Fruit fly (Drosophila melanogaster) whole organism, embryonic: ENCODE results near the gene Ccp84Ad.

ENCODE experiments used
- Atf-2 ChIP-seq: fragments of 200-800 bp; sonication (Bioruptor generic); optimal IDR thresholded peaks from 2 replicates; lab custom pipeline; 2016; ENCODE audit warnings: missing biosample characterization, missing genetic modification characterization
- Atf6 ChIP-seq: fragments of 200-800 bp; sonication (Bioruptor generic); IDR thresholded peaks from 2 replicates; pipeline ENCODE4 v1.3.6; 2022; ENCODE audit warnings: missing biosample characterization, missing genetic modification characterization
- BEAF-32 ChIP-seq: fragments of 200-800 bp; sonication (Bioruptor generic); optimal IDR thresholded peaks from 3 replicates; lab custom pipeline; 2017; ENCODE audit warnings: missing biosample characterization, missing genetic modification characterization, mild to moderate bottlenecking, moderate library complexity, missing genetic modification reagents
- CG10366 ChIP-seq: fragments of 200-800 bp; sonication (Bioruptor generic); IDR thresholded peaks from 2 replicates; pipeline ENCODE4 v1.3.6; 2022; ENCODE audit warnings: missing biosample characterization, missing genetic modification characterization
- CG11085 ChIP-seq: fragments of 200-800 bp; sonication (Bioruptor generic); IDR thresholded peaks from 2 replicates; pipeline ENCODE4 v1.3.6; 2022; ENCODE audit warnings: missing biosample characterization, missing genetic modification characterization
- CG11398 ChIP-seq: fragments of 200-800 bp; sonication (Bioruptor generic); optimal IDR thresholded peaks from 2 replicates; lab custom pipeline; 2016; ENCODE audit warnings: missing biosample characterization, missing genetic modification characterization
- CG11456 ChIP-seq: fragments of 200-800 bp; sonication (Bioruptor generic); IDR thresholded peaks from 3 replicates; pipeline ENCODE4 v1.3.6; 2022; ENCODE audit warnings: missing biosample characterization, missing genetic modification characterization
- CG13624 ChIP-seq: fragments of 200-800 bp; sonication (Bioruptor generic); optimal IDR thresholded peaks from 2 replicates; lab custom pipeline; 2016; ENCODE audit warnings: missing biosample characterization, missing genetic modification characterization
- CG1529 ChIP-seq: fragments of 200-800 bp; sonication (Bioruptor generic); optimal IDR thresholded peaks from 3 replicates; lab custom pipeline; 2018; ENCODE audit warnings: missing biosample characterization, missing genetic modification characterization
- CG15479 ChIP-seq: fragments of 200-800 bp; sonication (Bioruptor generic); optimal IDR thresholded peaks from 3 replicates; lab custom pipeline; 2019; ENCODE audit warnings: missing biosample characterization, mild to moderate bottlenecking, missing genetic modification characterization, moderate library complexity
- CG16813 ChIP-seq: fragments of 200-800 bp; sonication (Bioruptor generic); IDR thresholded peaks from 3 replicates; pipeline ENCODE4 v1.3.6; 2022; ENCODE audit warnings: missing biosample characterization, missing genetic modification characterization; ENCODE audit not compliant: partially characterized antibody
- CG17361 ChIP-seq: fragments of 200-800 bp; sonication (Bioruptor generic); IDR thresholded peaks from 3 replicates; pipeline ENCODE4 v1.3.6; 2022; ENCODE audit warnings: missing biosample characterization, missing genetic modification characterization
- CG1832 ChIP-seq: fragments of 200-800 bp; sonication (Bioruptor generic); optimal IDR thresholded peaks from 2 replicates; lab custom pipeline; 2017; ENCODE audit warnings: missing biosample characterization, mild to moderate bottlenecking, missing genetic modification characterization, inconsistent platforms
- CG31441 ChIP-seq: fragments of 200-800 bp; sonication (Bioruptor generic); IDR thresholded peaks from 2 replicates; pipeline ENCODE4 v1.3.6; 2022; ENCODE audit warnings: missing biosample characterization, missing genetic modification characterization
- CG32767 ChIP-seq: fragments of 200-800 bp; sonication (Bioruptor generic); IDR thresholded peaks from 2 replicates; pipeline ENCODE4 v1.3.6; 2022; ENCODE audit warnings: missing biosample characterization, missing genetic modification characterization
- CG33213 ChIP-seq: fragments of 200-800 bp; sonication (Bioruptor generic); optimal IDR thresholded peaks from 3 replicates; lab custom pipeline; 2016; ENCODE audit warnings: missing biosample characterization, missing genetic modification characterization
- CG34422 ChIP-seq: fragments of 200-800 bp; sonication (Bioruptor generic); IDR thresholded peaks from 3 replicates; pipeline ENCODE4 v1.3.6; 2022; ENCODE audit warnings: missing biosample characterization, missing genetic modification characterization
- CG3847 ChIP-seq: fragments of 200-800 bp; sonication (Bioruptor generic); IDR thresholded peaks from 2 replicates; pipeline ENCODE4 v1.3.6; 2022; ENCODE audit warnings: missing biosample characterization, missing genetic modification characterization
- CG7963 ChIP-seq: fragments of 200-800 bp; sonication (Bioruptor generic); IDR thresholded peaks from 3 replicates; pipeline ENCODE4 v1.3.6; 2022; ENCODE audit warnings: missing biosample characterization, missing genetic modification characterization; ENCODE audit not compliant: partially characterized antibody
- CoRest ChIP-seq: fragments of 200-800 bp; sonication (Bioruptor generic); optimal IDR thresholded peaks from 3 replicates; lab custom pipeline; 2018; ENCODE audit warnings: missing biosample characterization, mild to moderate bottlenecking, missing genetic modification characterization, moderate library complexity
- D19A ChIP-seq: fragments of 200-800 bp; optimal IDR thresholded peaks from 3 replicates; lab custom pipeline; 2019; ENCODE audit warnings: missing biosample characterization, mild to moderate bottlenecking, missing genetic modification characterization, moderate library complexity
- Deaf1 ChIP-seq: fragments of 200-800 bp; optimal IDR thresholded peaks from 3 replicates; lab custom pipeline; 2019; ENCODE audit warnings: missing biosample characterization, mild to moderate bottlenecking, missing genetic modification characterization, moderate library complexity
- Elba2 ChIP-seq: fragments of 200-800 bp; sonication (Bioruptor generic); optimal IDR thresholded peaks from 3 replicates; lab custom pipeline; 2016; ENCODE audit warnings: missing biosample characterization, missing genetic modification characterization
- H2.0 ChIP-seq: fragments of 200-800 bp; sonication (Bioruptor generic); IDR thresholded peaks from 2 replicates; pipeline ENCODE4 v1.3.6; 2022; ENCODE audit warnings: missing biosample characterization, missing genetic modification characterization
- HmgD ChIP-seq: fragments of 200-800 bp; sonication (Bioruptor generic); optimal IDR thresholded peaks from 3 replicates; lab custom pipeline; 2016; ENCODE audit warnings: missing biosample characterization, missing genetic modification characterization
- Hmr ChIP-seq: fragments of 200-800 bp; sonication (Bioruptor generic); optimal IDR thresholded peaks from 3 replicates; lab custom pipeline; 2017; ENCODE audit warnings: mild to moderate bottlenecking, missing biosample characterization, missing genetic modification reagents, missing genetic modification characterization
- MBD-R2 ChIP-seq: fragments of 200-800 bp; sonication (Bioruptor generic); IDR thresholded peaks from 2 replicates; pipeline ENCODE4 v1.3.6; 2022; ENCODE audit warnings: missing biosample characterization, missing genetic modification characterization
- NFAT ChIP-seq: fragments of 200-800 bp; sonication (Bioruptor generic); IDR thresholded peaks from 2 replicates; pipeline ENCODE4 v1.3.6; 2022; ENCODE audit warnings: missing biosample characterization, missing genetic modification characterization
- Rfx ChIP-seq: fragments of 200-800 bp; sonication (Bioruptor generic); IDR thresholded peaks from 2 replicates; pipeline ENCODE4 v1.3.6; 2022; ENCODE audit warnings: missing biosample characterization, missing genetic modification characterization
- Spps ChIP-seq: fragments of 200-800 bp; sonication (Bioruptor generic); optimal IDR thresholded peaks from 2 replicates; lab custom pipeline; 2018; ENCODE audit warnings: missing biosample characterization, mild to moderate bottlenecking, missing genetic modification characterization
- Sry-δ ChIP-seq: fragments of 200-800 bp; sonication (Bioruptor generic); optimal IDR thresholded peaks from 2 replicates; lab custom pipeline; 2016; ENCODE audit warnings: missing biosample characterization, missing genetic modification characterization
- Ssrp ChIP-seq: fragments of 200-800 bp; sonication (Bioruptor generic); optimal IDR thresholded peaks from 2 replicates; lab custom pipeline; 2018; ENCODE audit warnings: missing biosample characterization, mild to moderate bottlenecking, missing genetic modification characterization, moderate library complexity
- TFAM ChIP-seq: fragments of 200-800 bp; sonication (Bioruptor generic); optimal IDR thresholded peaks from 2 replicates; lab custom pipeline; 2017; ENCODE audit warnings: missing biosample characterization, missing genetic modification characterization, inconsistent platforms
- Xbp1 ChIP-seq: fragments of 200-800 bp; sonication (Bioruptor generic); optimal IDR thresholded peaks from 3 replicates; lab custom pipeline; 2016; ENCODE audit warnings: missing biosample characterization, mild to moderate bottlenecking, missing genetic modification characterization
- ase ChIP-seq: fragments of 200-800 bp; sonication (Bioruptor generic); IDR thresholded peaks from 3 replicates; pipeline ENCODE4 v1.3.6; 2022; ENCODE audit warnings: missing biosample characterization, missing genetic modification characterization
- bbx ChIP-seq: fragments of 200-800 bp; sonication (Bioruptor generic); IDR thresholded peaks from 2 replicates; pipeline ENCODE4 v1.3.6; 2022; ENCODE audit warnings: missing biosample characterization, missing genetic modification characterization; ENCODE audit not compliant: partially characterized antibody
- chn ChIP-seq: fragments of 200-800 bp; sonication (Bioruptor generic); optimal IDR thresholded peaks from 2 replicates; lab custom pipeline; 2016; ENCODE audit warnings: missing biosample characterization, missing genetic modification characterization
- dimm ChIP-seq: fragments of 200-800 bp; sonication (Bioruptor generic); IDR thresholded peaks from 2 replicates; pipeline ENCODE4 v1.3.6; 2022; ENCODE audit warnings: missing biosample characterization, missing genetic modification characterization
- exex ChIP-seq: fragments of 200-800 bp; sonication (Bioruptor generic); optimal IDR thresholded peaks from 4 replicates; lab custom pipeline; 2018; ENCODE audit warnings: missing biosample characterization, mild to moderate bottlenecking, missing genetic modification characterization, moderate library complexity
- gfzf ChIP-seq: fragments of 200-800 bp; sonication (Bioruptor generic); optimal IDR thresholded peaks from 2 replicates; lab custom pipeline; 2016; ENCODE audit warnings: missing biosample characterization, mild to moderate bottlenecking, missing genetic modification characterization, moderate library complexity
- ham ChIP-seq: fragments of 200-800 bp; sonication (Bioruptor generic); IDR thresholded peaks from 2 replicates; pipeline ENCODE4 v1.3.6; 2022; ENCODE audit warnings: missing biosample characterization, missing genetic modification characterization
- kah ChIP-seq: fragments of 200-800 bp; sonication (Bioruptor generic); optimal IDR thresholded peaks from 2 replicates; lab custom pipeline; 2018; ENCODE audit warnings: missing biosample characterization, mild to moderate bottlenecking, missing genetic modification characterization
- ken ChIP-seq: fragments of 200-800 bp; sonication (Bioruptor generic); IDR thresholded peaks from 3 replicates; pipeline ENCODE4 v1.3.6; 2022; ENCODE audit warnings: missing biosample characterization, missing genetic modification characterization
- klu ChIP-seq: fragments of 200-800 bp; sonication (Bioruptor generic); IDR thresholded peaks from 2 replicates; pipeline ENCODE4 v1.3.6; 2022; ENCODE audit warnings: missing biosample characterization, missing genetic modification characterization
- lbe ChIP-seq: fragments of 200-800 bp; sonication (Bioruptor generic); optimal IDR thresholded peaks from 2 replicates; lab custom pipeline; 2016; ENCODE audit warnings: missing biosample characterization, mild to moderate bottlenecking, missing genetic modification characterization
- lmd ChIP-seq: fragments of 200-800 bp; sonication (Bioruptor generic); IDR thresholded peaks from 2 replicates; pipeline ENCODE4 v1.3.6; 2022; ENCODE audit warnings: missing biosample characterization, missing genetic modification characterization
- maf-S ChIP-seq: fragments of 200-800 bp; sonication (Bioruptor generic); optimal IDR thresholded peaks from 2 replicates; lab custom pipeline; 2016; ENCODE audit warnings: missing biosample characterization, missing genetic modification characterization
- nmo ChIP-seq: fragments of 200-800 bp; sonication (Bioruptor generic); optimal IDR thresholded peaks from 2 replicates; lab custom pipeline; 2018; ENCODE audit warnings: missing biosample characterization, mild to moderate bottlenecking, missing genetic modification characterization, moderate library complexity
- salm ChIP-seq: fragments of 200-800 bp; sonication (Bioruptor generic); optimal IDR thresholded peaks from 2 replicates; lab custom pipeline; 2018; ENCODE audit warnings: missing biosample characterization, mild to moderate bottlenecking, missing genetic modification characterization
- sens-2 ChIP-seq: fragments of 200-800 bp; sonication (Bioruptor generic); IDR thresholded peaks from 2 replicates; pipeline ENCODE4 v1.3.6; 2022; ENCODE audit warnings: missing biosample characterization, missing genetic modification characterization
- tin ChIP-seq: fragments of 200-800 bp; sonication (Bioruptor generic); optimal IDR thresholded peaks from 3 replicates; lab custom pipeline; 2016; ENCODE audit warnings: missing biosample characterization, missing genetic modification characterization
- wdn ChIP-seq: fragments of 200-800 bp; sonication (Bioruptor generic); IDR thresholded peaks from 2 replicates; pipeline ENCODE4 v1.3.6; 2022; ENCODE audit warnings: missing biosample characterization, missing genetic modification characterization
- z ChIP-seq: fragments of 200-800 bp; sonication (Bioruptor generic); IDR thresholded peaks from 3 replicates; pipeline ENCODE4 v1.3.6; 2022; ENCODE audit warnings: missing biosample characterization, missing genetic modification characterization

Gene Ccp84Ad

DNA sequence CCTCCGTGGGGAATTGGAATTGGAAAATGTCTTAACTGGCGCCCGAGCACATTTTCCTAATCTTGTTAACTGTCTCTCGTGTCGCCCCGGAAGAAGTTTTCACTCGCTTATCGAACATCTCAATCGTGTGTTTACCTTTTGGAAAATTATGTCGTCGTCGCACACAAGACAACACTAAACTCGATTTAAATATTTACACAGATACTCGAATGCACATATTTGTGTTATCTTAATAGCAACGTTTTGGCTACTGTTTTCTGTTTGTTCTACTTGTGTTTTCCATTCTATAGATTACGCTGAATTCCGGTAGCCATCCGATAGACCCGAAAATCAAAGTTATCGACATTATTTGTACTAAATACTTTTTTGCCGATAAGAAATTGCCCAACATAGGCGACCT, 25.3 kb upstream of the Ccp84Ad start (continued):
- no peak for TF ChIP-seq CG3847 (GFP tag; lab: Robert Waterston, UW)
- TF ChIP-seq ase (GFP tag; lab: Robert Waterston, UW) = no peak
- TF ChIP-seq gfzf (GFP tag; lab: Kevin White, UChicago) = no peak
- TF ChIP-seq CG11398 (GFP tag; lab: Kevin White, UChicago) = peak; percentile 39
- TF ChIP-seq salm (tag; lab: Kevin White, UChicago) = peak; percentile 53
- no peak for TF ChIP-seq exex (tag; lab: Kevin White, UChicago)
- TF ChIP-seq kah = no peak
- TF ChIP-seq ken (GFP tag; lab: Robert Waterston, UW) = no peak
- TF ChIP-seq chn (GFP tag; lab: Kevin White, UChicago) = no peak
- no peak for TF ChIP-seq Ssrp (tag; lab: Kevin White, UChicago)
- no peak for TF ChIP-seq NFAT (GFP tag; lab: Robert Waterston, UW)
- no peak for TF ChIP-seq lbe (GFP tag; lab: Kevin White, UChicago)
- peak; percentile 61 for TF ChIP-seq Spps (tag; lab: Kevin White, UChicago)
- TF ChIP-seq Atf-2 = no peak
- no peak for TF ChIP-seq Deaf1 (tag; lab: Kevin White, UChicago)
- no peak for TF ChIP-seq CG11085
- no peak for TF ChIP-seq BEAF-32 (GFP tag; lab: Kevin White, UChicago)
- peak; percentile 19 for TF ChIP-seq nmo
- TF ChIP-seq dimm (GFP tag; lab: Robert Waterston, UW) = no peak
- TF ChIP-seq maf-S (GFP tag; lab: Kevin White, UChicago) = no peak
- no peak for TF ChIP-seq sens-2 (GFP tag; lab: Robert Waterston, UW)
- peak; percentile 8 for TF ChIP-seq CG33213 (GFP tag; lab: Kevin White, UChicago)
- TF ChIP-seq CG7963 (GFP tag; lab: Robert Waterston, UW) = no peak
- no peak for TF ChIP-seq HmgD (GFP tag; lab: Kevin White, UChicago)
- TF ChIP-seq Xbp1 (GFP tag; lab: Kevin White, UChicago) = no peak
- TF ChIP-seq CG17361 = peak; percentile 20; the same call in 1 of the 3 replicates
- no peak for TF ChIP-seq MBD-R2
- peak; percentile 28 for TF ChIP-seq D19A (tag; lab: Kevin White, UChicago)
- no peak for TF ChIP-seq Rfx (GFP tag; lab: Robert Waterston, UW)
- no peak for TF ChIP-seq Sry-δ (GFP tag; lab: Kevin White, UChicago)
- peak; percentile 35 for TF ChIP-seq CoRest (tag; lab: Kevin White, UChicago)
- TF ChIP-seq CG34422 (GFP tag; lab: Robert Waterston, UW) = no peak
- no peak for TF ChIP-seq ham (GFP tag; lab: Robert Waterston, UW)
- TF ChIP-seq klu (GFP tag; lab: Robert Waterston, UW) = no peak
- TF ChIP-seq TFAM (GFP tag; lab: Kevin White, UChicago) = peak; percentile 13
- peak; percentile 31; the same call in 1 of the 2 replicates for TF ChIP-seq CG31441 (GFP tag; lab: Robert Waterston, UW)
- TF ChIP-seq CG10366 (GFP tag; lab: Robert Waterston, UW) = no peak
- no peak for TF ChIP-seq Atf6 (GFP tag; lab: Robert Waterston, UW)
- no peak for TF ChIP-seq CG32767 (GFP tag; lab: Robert Waterston, UW)
- TF ChIP-seq CG15479 (GFP tag; lab: Kevin White, UChicago) = peak; percentile 95
- no peak for TF ChIP-seq Hmr (GFP tag; lab: Kevin White, UChicago)
- TF ChIP-seq lmd (GFP tag; lab: Robert Waterston, UW) = no peak
- peak; percentile 35 for TF ChIP-seq CG1529 (GFP tag; lab: Kevin White, UChicago)
- TF ChIP-seq tin (GFP tag; lab: Kevin White, UChicago) = no peak
- TF ChIP-seq Elba2 (GFP tag; lab: Kevin White, UChicago) = no peak
- TF ChIP-seq wdn (GFP tag; lab: Robert Waterston, UW) = no peak
- no peak for TF ChIP-seq bbx (GFP tag; lab: Robert Waterston, UW)
- no peak for TF ChIP-seq z (GFP tag; lab: Robert Waterston, UW)
- no peak for TF ChIP-seq CG16813 (GFP tag; lab: Robert Waterston, UW)
- no peak for TF ChIP-seq CG13624
- no peak for TF ChIP-seq CG11456 (GFP tag; lab: Robert Waterston, UW)
- no peak for TF ChIP-seq H2.0 (GFP tag; lab: Robert Waterston, UW)
- TF ChIP-seq CG1832 (GFP tag; lab: Kevin White, UChicago) = no peak
